Worm (Caenorhabditis elegans): ENCODE results near the gene npr-12.

The npr-12 gene

ce11 chrIV:6880415-6880814, 57.0 kb downstream of the npr-12 start:
- no peak for TF ChIP-seq nhr-71 (tag; optimal IDR thresholded peaks at IDR 0.05)
- TF ChIP-seq pqm-1 (tag; optimal IDR thresholded peaks at IDR 0.05), result peak; percentile 12
- TF ChIP-seq isw-1 (GFP tag; IDR thresholded peaks at IDR 0.05), result no peak
- peak; percentile 14 for TF ChIP-seq nhr-90 (tag; optimal IDR thresholded peaks at IDR 0.05; ENCODE audit: poor library complexity)
- TF ChIP-seq dsc-1 (tag; optimal IDR thresholded peaks at IDR 0.05), result peak; percentile 12
- TF ChIP-seq jun-1 (tag; optimal IDR thresholded peaks at IDR 0.05), result peak; percentile 59
- TF ChIP-seq ceh-88 (GFP tag; IDR thresholded peaks at IDR 0.05), result no peak
- no peak for TF ChIP-seq lir-3 (tag; optimal IDR thresholded peaks at IDR 0.05; ENCODE audit: poor library complexity)
- TF ChIP-seq tlp-1 (tag; optimal IDR thresholded peaks at IDR 0.05), result peak; percentile 33
- TF ChIP-seq ceh-90 (tag; optimal IDR thresholded peaks at IDR 0.05), result no peak
- no peak for TF ChIP-seq ceh-82 (tag; optimal IDR thresholded peaks at IDR 0.05)
- TF ChIP-seq lin-35 (GFP tag; optimal IDR thresholded peaks at IDR 0.05), result peak in 1 of 2 experiments; percentile 23
- TF ChIP-seq fkh-4 (tag; optimal IDR thresholded peaks at IDR 0.05; ENCODE audit: borderline replicate concordance), result no peak
- TF ChIP-seq mep-1 (tag; optimal IDR thresholded peaks at IDR 0.05), result no peak
- TF ChIP-seq nhr-12 (tag; optimal IDR thresholded peaks at IDR 0.05), result no peak
- TF ChIP-seq hpl-2 (GFP tag; optimal IDR thresholded peaks at IDR 0.05), result no peak
- TF ChIP-seq efl-1 (optimal IDR thresholded peaks at IDR 0.05), result no peak
- TF ChIP-seq efl-1 (GFP tag; optimal IDR thresholded peaks at IDR 0.05 in 1 of 2), result peak in 1 of 2 experiments; percentile 81
- TF ChIP-seq elt-2 (tag; optimal IDR thresholded peaks at IDR 0.05), result peak; percentile 97
- no peak for TF ChIP-seq nhr-237 (tag; optimal IDR thresholded peaks at IDR 0.05)

ce11 chrIV:6879666-6880210, 57.7 kb downstream of the npr-12 start:
- TF ChIP-seq sox-4 (tag; optimal IDR thresholded peaks at IDR 0.05), result peak; percentile 48
- peak; percentile 19 for TF ChIP-seq nhr-47 (tag; optimal IDR thresholded peaks at IDR 0.05)
- TF ChIP-seq dsc-1 (tag; optimal IDR thresholded peaks at IDR 0.05), result peak; percentile 51
- TF ChIP-seq fkh-8 (tag; optimal IDR thresholded peaks at IDR 0.05), result peak; percentile 64
- TF ChIP-seq nhr-71 (tag; optimal IDR thresholded peaks at IDR 0.05), result peak; percentile 45
- no peak for TF ChIP-seq unc-86 (tag; optimal IDR thresholded peaks at IDR 0.05)

Measured in whole organism, L1 larva.